In the genomic region with DNA sequence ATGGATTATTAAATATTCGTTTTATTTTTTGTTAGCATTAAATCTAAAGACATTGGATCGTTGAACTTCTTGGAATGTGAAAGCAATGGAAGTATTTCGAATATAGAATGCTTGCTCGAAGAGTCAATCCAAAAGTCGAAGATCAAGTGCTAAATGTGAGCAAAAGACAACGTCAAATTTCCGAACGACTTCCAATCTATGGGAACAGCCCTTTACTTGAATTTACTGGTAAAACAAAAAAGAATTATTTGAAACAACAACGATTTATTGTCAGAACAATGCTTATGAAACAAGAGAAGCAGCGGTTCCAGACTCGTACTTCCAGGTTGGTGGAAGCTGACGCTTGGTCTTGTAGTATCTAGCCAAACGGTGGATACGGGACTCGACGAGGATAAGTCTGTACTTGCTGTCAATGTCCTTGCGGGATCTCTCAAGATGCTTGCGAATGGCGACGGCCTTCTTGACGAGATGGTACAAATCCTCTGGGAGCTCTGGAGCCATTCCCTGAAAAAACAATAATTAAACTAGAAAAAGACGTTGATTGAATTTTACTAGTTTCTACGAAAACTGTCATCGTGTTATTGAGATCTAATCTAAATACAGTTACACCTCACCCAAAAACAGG, we compare ENCODE assay signal across 1 worm cellular context.
A peak's percentile ranks its signal among the peaks of the same experiment; 100 is the strongest.
TF ChIP-seq lines count a peak whose summit lies in the region.

No protein-coding gene starts in this region.

TF ChIP-seq in whole organism, young adult, 124 proteins besides CTCF, POLR2A, EP300 and RAD21 (continued from another document):
- peak; percentile 49 for TF ChIP-seq sptf-2 (GFP tag; optimal IDR thresholded peaks at IDR 0.05; lab: Kevin White, UChicago)
